Fruit fly (Drosophila melanogaster) whole organism: ENCODE measurements around the gene arx.

Source experiments
- Dll ChIP-seq: fragments of >200 bp; optimal IDR thresholded peaks from 2 replicates; lab custom pipeline; 2017
- pan ChIP-seq: fragments of >200 bp; optimal IDR thresholded peaks from 2 replicates; lab custom pipeline; 2017

DNA sequence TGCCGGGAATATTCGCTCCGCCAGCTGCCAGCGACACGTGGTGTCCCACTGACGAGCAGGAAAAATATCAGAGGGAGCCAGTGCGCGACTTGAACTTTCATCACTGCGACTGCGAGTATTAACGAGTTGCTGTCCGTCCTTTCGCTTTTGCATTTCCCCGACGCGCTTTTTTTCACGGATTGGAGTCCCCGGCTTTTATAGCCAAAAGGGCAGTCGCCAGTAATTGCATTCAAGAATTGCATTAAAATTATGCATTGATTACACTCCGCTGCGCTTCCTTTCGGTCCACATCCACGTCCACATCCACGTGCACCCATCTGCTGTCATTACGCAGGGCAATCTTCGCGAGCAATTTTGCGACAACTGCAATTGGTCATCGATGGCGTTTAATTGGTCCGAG, 9.7 kb upstream of the arx start, which contains the start of gene Ir75d:
- TF ChIP-seq Dll (lab: Kevin White, UChicago) = no peak
- TF ChIP-seq pan (lab: Kevin White, UChicago) = no peak
